Fruit fly (Drosophila melanogaster): ENCODE measurements around the gene Gtpx.

Gtpx gene

dm6 chr3L:3338882-3339590 is 13.0 kb downstream of the Gtpx start:
- TF ChIP-seq CG4496 (GFP tag; IDR thresholded peaks at IDR 0.05): peak; percentile 33; the same call in 1 of the 3 replicates
- peak; percentile 55 for TF ChIP-seq CG32121 (GFP tag; IDR thresholded peaks at IDR 0.05)
- TF ChIP-seq CG15710 (tag; optimal IDR thresholded peaks at IDR 0.05): peak; percentile 65
- peak; percentile 53 for TF ChIP-seq gl (tag; optimal IDR thresholded peaks at IDR 0.05)
- TF ChIP-seq CG8301 (tag; optimal IDR thresholded peaks at IDR 0.05): peak; percentile 83
- TF ChIP-seq Ets98B (GFP tag; IDR thresholded peaks at IDR 0.05): peak; percentile 47
- TF ChIP-seq fd96Ca (GFP tag; IDR thresholded peaks at IDR 0.05): peak; percentile 39; the same call in 2 of the 3 replicates
- no peak for TF ChIP-seq D1 (tag; optimal IDR thresholded peaks at IDR 0.05)
- peak; percentile 78 for TF ChIP-seq CG17806 (tag; optimal IDR thresholded peaks at IDR 0.05)
- no peak for TF ChIP-seq CG10348 (GFP tag; IDR thresholded peaks at IDR 0.05)
- TF ChIP-seq Pif1A (GFP tag; optimal IDR thresholded peaks at IDR 0.05): peak; percentile 55
- peak; percentile 11 for TF ChIP-seq CG34367 (tag; optimal IDR thresholded peaks at IDR 0.05)
- no peak for TF ChIP-seq Snoo (tag; optimal IDR thresholded peaks at IDR 0.05)
- no peak for TF ChIP-seq EcR (GFP tag; optimal IDR thresholded peaks at IDR 0.05)
- TF ChIP-seq rn (GFP tag; IDR thresholded peaks at IDR 0.05): no peak
- TF ChIP-seq CG14655 (GFP tag; optimal IDR thresholded peaks at IDR 0.05): peak; percentile 89
- TF ChIP-seq CG8159 (tag; optimal IDR thresholded peaks at IDR 0.05): peak; percentile 83
- TF ChIP-seq CG9948 (tag; optimal IDR thresholded peaks at IDR 0.05): peak; percentile 63
- TF ChIP-seq Pif1B (GFP tag; optimal IDR thresholded peaks at IDR 0.05): peak; percentile 17
- TF ChIP-seq CG13204 (GFP tag; optimal IDR thresholded peaks at IDR 0.05): no peak
- peak; percentile 66 for TF ChIP-seq CG12605 (GFP tag; IDR thresholded peaks at IDR 0.05)

dm6 chr3L:3339695-3340226 is 13.7 kb downstream of the Gtpx start:
- TF ChIP-seq rn (GFP tag; IDR thresholded peaks at IDR 0.05) (no peak), CG17806 (tag; optimal IDR thresholded peaks at IDR 0.05) (no peak), CG10348 (GFP tag; IDR thresholded peaks at IDR 0.05) (no peak), EcR (GFP tag; optimal IDR thresholded peaks at IDR 0.05) (no peak), CG12605 (GFP tag; IDR thresholded peaks at IDR 0.05) (no peak), fd96Ca (GFP tag; IDR thresholded peaks at IDR 0.05) (no peak), CG9948 (tag; optimal IDR thresholded peaks at IDR 0.05) (no peak), Pif1A (GFP tag; optimal IDR thresholded peaks at IDR 0.05) (no peak), Snoo (tag; optimal IDR thresholded peaks at IDR 0.05) (no peak), CG34367 (tag; optimal IDR thresholded peaks at IDR 0.05) (no peak)

dm6 chr3L:3342307-3342940 is 16.4 kb downstream of the Gtpx start:
- no peak for TF ChIP-seq D1 (tag; optimal IDR thresholded peaks at IDR 0.05)
- no peak for TF ChIP-seq CG4496 (GFP tag; IDR thresholded peaks at IDR 0.05)
- TF ChIP-seq rn (GFP tag; IDR thresholded peaks at IDR 0.05): no peak
- TF ChIP-seq CG10348 (GFP tag; IDR thresholded peaks at IDR 0.05): no peak
- TF ChIP-seq gl (tag; optimal IDR thresholded peaks at IDR 0.05): peak; percentile 6
- TF ChIP-seq CG15710 (tag; optimal IDR thresholded peaks at IDR 0.05): peak; percentile 64
- peak; percentile 22 for TF ChIP-seq EcR (GFP tag; optimal IDR thresholded peaks at IDR 0.05)
- no peak for TF ChIP-seq Ets98B (GFP tag; IDR thresholded peaks at IDR 0.05)
- TF ChIP-seq CG8301 (tag; optimal IDR thresholded peaks at IDR 0.05): peak; percentile 48
- no peak for TF ChIP-seq fd96Ca (GFP tag; IDR thresholded peaks at IDR 0.05)
- TF ChIP-seq CG8159 (tag; optimal IDR thresholded peaks at IDR 0.05): peak; percentile 67
- TF ChIP-seq CG32121 (GFP tag; IDR thresholded peaks at IDR 0.05): no peak
- TF ChIP-seq CG13204 (GFP tag; optimal IDR thresholded peaks at IDR 0.05): peak; percentile 26
- peak; percentile 61 for TF ChIP-seq CG34367 (tag; optimal IDR thresholded peaks at IDR 0.05)
- TF ChIP-seq CG9948 (tag; optimal IDR thresholded peaks at IDR 0.05): peak; percentile 69
- peak; percentile 64 for TF ChIP-seq Pif1A (GFP tag; optimal IDR thresholded peaks at IDR 0.05)
- no peak for TF ChIP-seq CG12605 (GFP tag; IDR thresholded peaks at IDR 0.05)
- peak; percentile 61 for TF ChIP-seq CG17806 (tag; optimal IDR thresholded peaks at IDR 0.05)
- peak; percentile 64 for TF ChIP-seq CG14655 (GFP tag; optimal IDR thresholded peaks at IDR 0.05)
- peak; percentile 51 for TF ChIP-seq Pif1B (GFP tag; optimal IDR thresholded peaks at IDR 0.05)
- peak; percentile 76 for TF ChIP-seq Snoo (tag; optimal IDR thresholded peaks at IDR 0.05)

- TF ChIP-seq CG12605 (GFP tag; IDR thresholded peaks at IDR 0.05): no peak
- peak; percentile 82 for TF ChIP-seq Snoo (tag; optimal IDR thresholded peaks at IDR 0.05)
- peak; percentile 55 for TF ChIP-seq CG8159 (tag; optimal IDR thresholded peaks at IDR 0.05)
- TF ChIP-seq CG17806 (tag; optimal IDR thresholded peaks at IDR 0.05): peak; percentile 40
- peak; percentile 13 for TF ChIP-seq Pif1A (GFP tag; optimal IDR thresholded peaks at IDR 0.05)
- TF ChIP-seq Pif1B (GFP tag; optimal IDR thresholded peaks at IDR 0.05): peak; percentile 35
- TF ChIP-seq CG10348 (GFP tag; IDR thresholded peaks at IDR 0.05): no peak
- TF ChIP-seq CG9948 (tag; optimal IDR thresholded peaks at IDR 0.05): peak; percentile 44
- TF ChIP-seq CG14655 (GFP tag; optimal IDR thresholded peaks at IDR 0.05): peak; percentile 50
- no peak for TF ChIP-seq CG32121 (GFP tag; IDR thresholded peaks at IDR 0.05)
- peak; percentile 41 for TF ChIP-seq CG8301 (tag; optimal IDR thresholded peaks at IDR 0.05)
- peak; percentile 44 for TF ChIP-seq CG15710 (tag; optimal IDR thresholded peaks at IDR 0.05)
- TF ChIP-seq CG34367 (tag; optimal IDR thresholded peaks at IDR 0.05): no peak
Observed at dm6 chr3L:3343260-3343659, 17.2 kb downstream of the Gtpx start.

dm6 chr3L:3344528-3344927 is 18.5 kb downstream of the Gtpx start:
- TF ChIP-seq CG8159 (tag; optimal IDR thresholded peaks at IDR 0.05): no peak
- no peak for TF ChIP-seq CG10348 (GFP tag; IDR thresholded peaks at IDR 0.05)
- no peak for TF ChIP-seq CG32121 (GFP tag; IDR thresholded peaks at IDR 0.05)
- no peak for TF ChIP-seq CG8301 (tag; optimal IDR thresholded peaks at IDR 0.05)
- TF ChIP-seq D1 (tag; optimal IDR thresholded peaks at IDR 0.05): no peak
- no peak for TF ChIP-seq gl (tag; optimal IDR thresholded peaks at IDR 0.05)
- TF ChIP-seq CG17806 (tag; optimal IDR thresholded peaks at IDR 0.05): no peak
- TF ChIP-seq CG15710 (tag; optimal IDR thresholded peaks at IDR 0.05): no peak
- TF ChIP-seq CG9948 (tag; optimal IDR thresholded peaks at IDR 0.05): no peak
- TF ChIP-seq Pif1A (GFP tag; optimal IDR thresholded peaks at IDR 0.05): no peak
- no peak for TF ChIP-seq Snoo (tag; optimal IDR thresholded peaks at IDR 0.05)
